Fruit fly (Drosophila melanogaster) whole organism, larva: Measurements from ENCODE around the gene CrebA.

Experiments
- noc ChIP-seq: fragments of 200-800 bp; sonication (Bioruptor generic); optimal IDR thresholded peaks from 3 replicates; lab custom pipeline; 2019; ENCODE audit warnings: missing biosample characterization, mild to moderate bottlenecking, missing genetic modification characterization, moderate library complexity

The CrebA gene

dm6 chr3L:15568748-15569147 is 33.6 kb downstream of the CrebA start:
- no peak for TF ChIP-seq noc

- TF ChIP-seq noc, result no peak
Observed at dm6 chr3L:15570571-15570970, 35.4 kb downstream of the CrebA start.

DNA sequence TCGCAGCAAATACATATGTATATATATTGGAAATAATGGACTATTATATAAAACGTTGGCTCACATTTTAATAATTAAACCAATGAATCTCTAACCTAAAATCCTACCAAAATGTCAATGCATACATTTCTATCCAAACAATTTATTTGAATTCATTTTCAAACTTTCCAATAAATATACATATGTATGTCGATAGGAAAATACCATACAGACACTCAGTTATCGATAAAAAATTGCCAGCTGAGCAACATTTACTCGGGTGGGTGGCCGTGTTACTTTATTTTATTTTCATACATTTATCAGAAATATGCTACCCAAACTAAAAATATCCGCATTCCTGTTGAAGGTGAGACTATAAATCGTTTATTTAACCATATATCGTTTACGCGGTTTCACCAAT is 41.2 kb downstream of the CrebA start, which contains the start of gene Ufsp2:
Gene Ufsp2 (plus strand): TSS at position 214 of the 400 bp plus-strand sequence.
- TF ChIP-seq noc, result no peak

DNA sequence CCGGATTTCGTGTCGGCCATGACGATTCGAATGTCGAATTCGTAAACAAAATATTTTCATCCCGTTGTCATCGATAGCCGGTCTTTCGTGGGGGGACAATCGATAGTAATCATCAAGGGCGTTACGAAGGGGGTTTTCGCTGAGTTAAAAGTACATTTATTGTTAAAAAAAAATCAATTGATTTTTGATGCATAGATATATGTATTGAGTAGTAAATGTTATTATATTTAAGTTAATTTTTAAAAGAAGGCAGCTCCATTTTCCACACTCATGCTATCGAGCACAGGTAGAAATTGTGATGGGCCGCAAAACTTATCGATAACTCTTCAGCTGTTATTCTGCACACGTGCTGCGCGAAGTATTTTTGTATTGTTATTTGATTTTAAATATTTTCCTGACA is 45.3 kb downstream of the CrebA start, which contains the start of the genes mrn and CG12301:
Gene mrn (minus strand): TSS at position 51 of the 400 bp plus-strand sequence.
Gene CG12301 (plus strand): TSS at position 314 of the 400 bp plus-strand sequence.
- no peak for TF ChIP-seq noc

DNA sequence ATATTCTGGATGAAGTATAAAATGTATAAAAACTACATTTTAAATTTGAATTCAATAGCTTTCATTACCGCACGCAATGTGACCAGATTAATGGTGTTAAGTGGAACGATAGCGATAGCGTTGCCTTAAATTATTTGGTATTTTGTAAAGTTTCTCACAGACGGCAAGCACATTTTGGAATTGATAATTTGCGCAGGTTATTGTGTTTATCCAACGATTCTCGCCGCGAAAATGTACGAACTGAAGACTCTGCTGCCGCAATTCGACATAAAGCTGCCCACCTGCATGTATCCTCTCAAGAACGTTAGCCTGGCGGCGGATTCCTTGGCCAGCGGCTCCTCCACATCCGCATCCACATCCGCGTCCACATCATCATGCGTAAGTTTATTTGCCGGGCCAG is 48.3 kb downstream of the CrebA start, which contains the start of gene AIMP2:
Gene AIMP2 (plus strand): TSS at position 135 of the 400 bp plus-strand sequence.
- no peak for TF ChIP-seq noc

- peak; percentile 52 for TF ChIP-seq noc
Observed at dm6 chr3L:15587445-15588381, 52.5 kb downstream of the CrebA start, which contains the start of gene CG7656. Gene CG7656, minus strand, starts transcription at chr3L:15588175.

- peak; percentile 56 for TF ChIP-seq noc
Observed at dm6 chr3L:15588514-15589138, 53.4 kb downstream of the CrebA start, which contains the start of gene RhoGAP71E. Gene RhoGAP71E, plus strand, starts transcription at chr3L:15588860.

DNA sequence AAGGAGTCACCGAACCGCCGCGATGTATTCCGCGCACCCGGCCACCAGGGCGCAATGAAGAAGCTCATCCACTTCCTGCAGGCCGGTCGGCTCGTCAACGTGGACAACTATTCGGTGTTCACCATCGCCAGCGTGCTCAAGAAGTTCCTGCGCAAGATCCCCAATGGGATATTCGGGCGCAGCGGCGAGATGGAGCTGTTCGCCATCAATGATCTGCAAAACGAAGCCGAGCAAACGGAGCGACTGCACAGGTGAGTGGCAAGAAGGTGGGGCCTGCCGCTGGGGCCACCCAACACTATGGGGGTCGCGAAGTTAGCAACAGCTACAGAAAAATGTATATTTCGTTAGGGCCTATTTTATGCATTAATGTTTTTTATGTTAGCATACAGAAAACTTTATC is 54.6 kb downstream of the CrebA start:
- no peak for TF ChIP-seq noc

- TF ChIP-seq noc, result no peak
Observed at dm6 chr3L:15590803-15591597, 55.8 kb downstream of the CrebA start.

DNA sequence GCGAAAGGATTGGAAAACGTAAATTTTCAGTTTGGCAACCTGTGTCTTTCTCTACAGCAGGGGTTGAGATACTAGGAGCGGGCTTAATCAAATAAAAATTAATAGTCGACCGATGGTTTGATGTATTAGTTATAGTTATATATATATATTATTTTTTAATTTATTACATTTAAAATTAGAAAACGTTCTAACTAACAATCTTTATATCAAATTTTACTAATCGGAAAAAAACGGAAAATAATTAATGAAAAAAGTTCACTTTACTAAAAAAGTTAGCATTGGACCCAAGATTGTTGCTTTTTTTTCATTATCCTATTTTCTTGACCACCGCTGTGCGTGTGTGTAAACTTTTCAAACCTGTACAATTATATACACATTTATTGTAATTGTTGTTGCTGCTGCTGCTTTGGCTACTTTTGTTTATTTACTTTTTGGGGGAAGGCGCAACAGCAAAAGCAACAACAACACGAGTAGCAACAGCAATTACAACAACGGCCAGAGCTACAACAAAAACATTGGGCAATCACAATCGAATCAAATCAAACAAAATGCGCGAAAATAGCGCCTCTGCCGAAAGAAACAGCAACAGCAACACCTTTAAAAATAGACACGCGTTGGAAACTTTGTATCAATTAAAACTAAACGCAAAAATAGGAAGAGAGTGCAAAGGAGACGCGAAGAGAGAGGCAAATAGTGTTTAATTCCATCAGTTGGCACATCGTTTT is 57.5 kb downstream of the CrebA start:
- TF ChIP-seq noc, result peak; percentile 51

- no peak for TF ChIP-seq noc
Observed at dm6 chr3L:15593399-15593798, 58.2 kb downstream of the CrebA start.

DNA sequence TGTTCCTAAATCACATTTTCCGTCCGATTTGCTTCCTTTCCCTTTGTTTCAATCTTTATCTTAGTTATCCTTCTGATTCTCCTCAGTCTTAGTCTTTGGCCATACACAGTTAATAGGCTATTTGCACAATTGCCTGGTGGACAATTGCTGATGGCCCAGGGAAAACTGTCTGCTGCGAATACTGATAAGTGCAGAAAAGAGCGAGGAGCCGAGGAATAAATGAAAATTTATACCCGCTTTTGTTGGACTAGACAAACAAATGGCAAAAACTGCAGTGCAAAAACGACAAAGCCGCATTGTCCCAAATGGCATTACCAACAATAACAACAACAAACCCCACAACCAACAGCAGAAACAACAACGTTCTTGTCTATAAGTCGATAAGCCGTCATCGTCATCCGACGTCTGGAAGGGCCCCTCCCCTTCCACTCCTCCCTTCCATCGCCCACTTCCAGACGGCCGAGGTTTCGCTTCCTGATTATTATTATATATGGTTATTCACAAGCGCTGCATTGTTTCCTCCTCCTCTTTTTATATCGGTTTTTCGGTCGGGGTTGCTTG is 59.0 kb downstream of the CrebA start:
- no peak for TF ChIP-seq noc

dm6 chr3L:15595175-15595724 is 60.1 kb downstream of the CrebA start:
- no peak for TF ChIP-seq noc

- TF ChIP-seq noc, result no peak
Observed at dm6 chr3L:15595980-15596379, 60.8 kb downstream of the CrebA start.
